Fruit fly (Drosophila melanogaster) whole organism, embryonic: Measurements from ENCODE around the gene Bgb.

Experiments used
- ATbp ChIP-seq: fragments of 200-800 bp; sonication (Bioruptor generic); optimal IDR thresholded peaks from 2 replicates; lab custom pipeline; 2017; ENCODE audit warnings: missing biosample characterization, mild to moderate bottlenecking, missing genetic modification characterization, missing genetic modification reagents
- CG10366 ChIP-seq: fragments of 200-800 bp; sonication (Bioruptor generic); IDR thresholded peaks from 2 replicates; pipeline ENCODE4 v1.3.6; 2022; ENCODE audit warnings: missing biosample characterization, missing genetic modification characterization
- CG10431 ChIP-seq: fragments of 200-800 bp; sonication (Bioruptor generic); optimal IDR thresholded peaks from 3 replicates; lab custom pipeline; 2018; ENCODE audit warnings: missing biosample characterization, mild to moderate bottlenecking, missing genetic modification characterization
- CG10543 ChIP-seq: fragments of 200-800 bp; sonication (Bioruptor generic); optimal IDR thresholded peaks from 3 replicates; lab custom pipeline; 2017; ENCODE audit warnings: missing biosample characterization, mild to moderate bottlenecking, missing genetic modification characterization, moderate library complexity
- CG10959 ChIP-seq: fragments of 200-800 bp; sonication (Bioruptor generic); IDR thresholded peaks from 2 replicates; pipeline ENCODE4 v1.3.6; 2022; ENCODE audit warnings: missing biosample characterization, missing genetic modification characterization
- CG10979 ChIP-seq: fragments of 200-800 bp; sonication (Bioruptor generic); optimal IDR thresholded peaks from 2 replicates; lab custom pipeline; 2018; ENCODE audit warnings: missing biosample characterization, mild to moderate bottlenecking, missing genetic modification characterization, moderate library complexity
- CG11560 ChIP-seq: fragments of 200-800 bp; sonication (Bioruptor generic); IDR thresholded peaks from 3 replicates; pipeline ENCODE4 v1.3.6; 2022; ENCODE audit warnings: missing biosample characterization, missing genetic modification characterization
- CG12219 ChIP-seq: fragments of 200-800 bp; sonication (Bioruptor generic); optimal IDR thresholded peaks from 3 replicates; lab custom pipeline; 2018; ENCODE audit warnings: missing biosample characterization, mild to moderate bottlenecking, missing genetic modification characterization
- CG12391 ChIP-seq: fragments of 200-800 bp; sonication (Bioruptor generic); optimal IDR thresholded peaks from 3 replicates; lab custom pipeline; 2018; ENCODE audit warnings: missing biosample characterization, mild to moderate bottlenecking, missing genetic modification characterization, moderate library complexity
- CG13624 ChIP-seq: fragments of 200-800 bp; sonication (Bioruptor generic); optimal IDR thresholded peaks from 2 replicates; lab custom pipeline; 2016; ENCODE audit warnings: missing biosample characterization, missing genetic modification characterization
- CG15269 ChIP-seq: fragments of 200-800 bp; sonication (Bioruptor generic); optimal IDR thresholded peaks from 2 replicates; lab custom pipeline; 2018; ENCODE audit warnings: missing biosample characterization, mild to moderate bottlenecking, missing genetic modification characterization, moderate library complexity
- CG1529 ChIP-seq: fragments of 200-800 bp; sonication (Bioruptor generic); optimal IDR thresholded peaks from 3 replicates; lab custom pipeline; 2018; ENCODE audit warnings: missing biosample characterization, missing genetic modification characterization
- CG16863 ChIP-seq: fragments of 200-800 bp; sonication (Bioruptor generic); optimal IDR thresholded peaks from 3 replicates; lab custom pipeline; 2016; ENCODE audit warnings: missing biosample characterization, missing genetic modification characterization
- CG17802 ChIP-seq: fragments of 200-800 bp; sonication (Bioruptor generic); optimal IDR thresholded peaks from 2 replicates; lab custom pipeline; 2018; ENCODE audit warnings: missing biosample characterization, mild to moderate bottlenecking, missing genetic modification characterization, moderate library complexity
- CG17829 ChIP-seq: fragments of 200-800 bp; optimal IDR thresholded peaks from 2 replicates; lab custom pipeline; 2019; ENCODE audit warnings: missing biosample characterization, mild to moderate bottlenecking, missing genetic modification characterization, moderate library complexity
- CG1832 ChIP-seq: fragments of 200-800 bp; sonication (Bioruptor generic); optimal IDR thresholded peaks from 2 replicates; lab custom pipeline; 2017; ENCODE audit warnings: missing biosample characterization, mild to moderate bottlenecking, missing genetic modification characterization, inconsistent platforms
- CG2199 ChIP-seq: fragments of 200-800 bp; sonication (Bioruptor generic); IDR thresholded peaks from 3 replicates; pipeline ENCODE4 v1.3.6; 2022; ENCODE audit warnings: missing biosample characterization, missing genetic modification characterization
- CG32767 ChIP-seq: fragments of 200-800 bp; sonication (Bioruptor generic); IDR thresholded peaks from 2 replicates; pipeline ENCODE4 v1.3.6; 2022; ENCODE audit warnings: missing biosample characterization, missing genetic modification characterization
- CG3407 ChIP-seq: fragments of 200-800 bp; sonication (Bioruptor generic); optimal IDR thresholded peaks from 2 replicates; lab custom pipeline; 2018; ENCODE audit warnings: missing biosample characterization, mild to moderate bottlenecking, missing genetic modification characterization
- CG34376 ChIP-seq: fragments of 200-800 bp; sonication (Bioruptor generic); optimal IDR thresholded peaks from 2 replicates; lab custom pipeline; 2018; ENCODE audit warnings: missing biosample characterization, mild to moderate bottlenecking, missing genetic modification characterization
- CG3726 ChIP-seq: fragments of 200-800 bp; sonication (Bioruptor generic); IDR thresholded peaks from 3 replicates; pipeline ENCODE4, ENCODE4 v1.3.6; 2022; ENCODE audit warnings: missing biosample characterization, missing genetic modification characterization
- CG42726 ChIP-seq: fragments of 200-800 bp; sonication (Bioruptor generic); IDR thresholded peaks from 2 replicates; pipeline ENCODE4 v1.3.6; 2022; ENCODE audit warnings: missing biosample characterization, missing genetic modification characterization; ENCODE audit not compliant: partially characterized antibody
- CG5180 ChIP-seq: fragments of 200-800 bp; sonication (Bioruptor generic); optimal IDR thresholded peaks from 3 replicates; lab custom pipeline; 2017; ENCODE audit warnings: missing biosample characterization, missing genetic modification characterization, mild to moderate bottlenecking, moderate library complexity, missing genetic modification reagents
- CG9215 ChIP-seq: fragments of 200-800 bp; sonication (Bioruptor generic); IDR thresholded peaks from 2 replicates; pipeline ENCODE4 v1.3.6; 2022; ENCODE audit warnings: missing biosample characterization, missing genetic modification characterization
- Dip3 ChIP-seq: fragments of 200-800 bp; sonication (Bioruptor generic); optimal IDR thresholded peaks from 3 replicates; lab custom pipeline; 2016; ENCODE audit warnings: missing biosample characterization, missing genetic modification characterization
- Doc3 ChIP-seq: fragments of 200-800 bp; sonication (Bioruptor generic); IDR thresholded peaks from 3 replicates; pipeline ENCODE4 v1.3.6; 2022; ENCODE audit warnings: missing biosample characterization, missing genetic modification characterization; ENCODE audit not compliant: partially characterized antibody
- Lpt ChIP-seq: fragments of >200 bp; optimal IDR thresholded peaks from 2 replicates; lab custom pipeline; 2018; ENCODE audit warnings: missing biosample characterization, missing genetic modification characterization
- NC2α ChIP-seq: fragments of 200-800 bp; sonication (Bioruptor generic); optimal IDR thresholded peaks from 2 replicates; lab custom pipeline; 2016; ENCODE audit warnings: missing biosample characterization, missing genetic modification characterization
- Rfx ChIP-seq: fragments of 200-800 bp; sonication (Bioruptor generic); IDR thresholded peaks from 2 replicates; pipeline ENCODE4 v1.3.6; 2022; ENCODE audit warnings: missing biosample characterization, missing genetic modification characterization
- Taf1 ChIP-seq: fragments of 200-800 bp; sonication (Bioruptor generic); IDR thresholded peaks from 2 replicates; pipeline ENCODE4 v1.3.6; 2022; ENCODE audit warnings: missing biosample characterization, missing genetic modification characterization
- ac ChIP-seq: fragments of 200-800 bp; sonication (Bioruptor generic); optimal IDR thresholded peaks from 3 replicates; lab custom pipeline; 2017; ENCODE audit warnings: missing biosample characterization, mild to moderate bottlenecking, missing genetic modification characterization
- amos ChIP-seq: fragments of 200-800 bp; sonication (Bioruptor generic); IDR thresholded peaks from 2 replicates; pipeline ENCODE4 v1.3.6; 2022; ENCODE audit warnings: missing biosample characterization, missing genetic modification characterization; ENCODE audit not compliant: partially characterized antibody
- bcd ChIP-seq: fragments of 200-800 bp; sonication (Bioruptor generic); optimal IDR thresholded peaks from 2 replicates; lab custom pipeline; 2017; ENCODE audit warnings: missing biosample characterization, mild to moderate bottlenecking, missing genetic modification characterization
- corto ChIP-seq: fragments of 200-800 bp; sonication (Bioruptor generic); optimal IDR thresholded peaks from 2 replicates; lab custom pipeline; 2016; ENCODE audit warnings: missing biosample characterization, mild to moderate bottlenecking, missing genetic modification characterization, moderate library complexity
- crc ChIP-seq: fragments of 200-800 bp; sonication (Bioruptor generic); optimal IDR thresholded peaks from 2 replicates; lab custom pipeline; 2016; ENCODE audit warnings: missing biosample characterization, missing genetic modification characterization
- danr ChIP-seq: fragments of 200-800 bp; sonication (Bioruptor generic); IDR thresholded peaks from 2 replicates; pipeline ENCODE4 v1.3.6; 2022; ENCODE audit warnings: missing biosample characterization, missing genetic modification characterization
- dimm ChIP-seq: fragments of 200-800 bp; sonication (Bioruptor generic); IDR thresholded peaks from 2 replicates; pipeline ENCODE4 v1.3.6; 2022; ENCODE audit warnings: missing biosample characterization, missing genetic modification characterization
- disco-r ChIP-seq: fragments of 200-800 bp; sonication (Bioruptor generic); optimal IDR thresholded peaks from 2 replicates; lab custom pipeline; 2016; ENCODE audit warnings: missing biosample characterization, missing genetic modification characterization
- ewg ChIP-seq: fragments of 200-800 bp; sonication (Bioruptor generic); optimal IDR thresholded peaks from 3 replicates; lab custom pipeline; 2017; ENCODE audit warnings: mild to moderate bottlenecking, missing biosample characterization, missing genetic modification reagents, missing genetic modification characterization
- eyg ChIP-seq: fragments of 200-800 bp; sonication (Bioruptor generic); optimal IDR thresholded peaks from 3 replicates; lab custom pipeline; 2016; ENCODE audit warnings: missing biosample characterization, missing genetic modification characterization
- h ChIP-seq: fragments of >200 bp; optimal IDR thresholded peaks from 2 replicates; lab custom pipeline; 2017
- hth ChIP-seq: fragments of >200 bp; optimal IDR thresholded peaks from 2 replicates; lab custom pipeline; 2017; ENCODE audit warnings: inconsistent platforms
- ken ChIP-seq: fragments of 200-800 bp; sonication (Bioruptor generic); IDR thresholded peaks from 3 replicates; pipeline ENCODE4 v1.3.6; 2022; ENCODE audit warnings: missing biosample characterization, missing genetic modification characterization
- lmd ChIP-seq: fragments of 200-800 bp; sonication (Bioruptor generic); IDR thresholded peaks from 2 replicates; pipeline ENCODE4 v1.3.6; 2022; ENCODE audit warnings: missing biosample characterization, missing genetic modification characterization
- mirr ChIP-seq: fragments of 200-800 bp; sonication (Bioruptor generic); optimal IDR thresholded peaks from 3 replicates; lab custom pipeline; 2018; ENCODE audit warnings: missing biosample characterization, mild to moderate bottlenecking, missing genetic modification characterization
- mld ChIP-seq: fragments of 200-800 bp; sonication (Bioruptor generic); IDR thresholded peaks from 3 replicates; pipeline ENCODE4 v1.3.6; 2022; ENCODE audit warnings: missing biosample characterization, missing genetic modification characterization; ENCODE audit not compliant: partially characterized antibody
- pho ChIP-seq: fragments of 200-800 bp; sonication (Bioruptor generic); optimal IDR thresholded peaks from 2 replicates; lab custom pipeline; 2016; ENCODE audit warnings: missing biosample characterization, missing genetic modification characterization
- rib ChIP-seq: fragments of 200-800 bp; sonication (Bioruptor generic); IDR thresholded peaks from 2 replicates; pipeline ENCODE4 v1.3.6; 2022; ENCODE audit warnings: missing biosample characterization, missing genetic modification characterization
- sens ChIP-seq: fragments of 200-800 bp; sonication (Bioruptor generic); peaks from one replicate; lab custom pipeline; 2016; ENCODE audit warnings: missing biosample characterization, missing genetic modification characterization
- tin ChIP-seq: fragments of 200-800 bp; sonication (Bioruptor generic); optimal IDR thresholded peaks from 3 replicates; lab custom pipeline; 2016; ENCODE audit warnings: missing biosample characterization, missing genetic modification characterization
- vvl ChIP-seq: fragments of 200-800 bp; sonication (Bioruptor generic); IDR thresholded peaks from 2 replicates; pipeline ENCODE4 v1.3.6; 2022; ENCODE audit warnings: missing biosample characterization, missing genetic modification characterization

Gene Bgb

dm6 chr3L:1644920-1645567 is 5.5 kb downstream of the Bgb start, which contains the start of the genes alphaCOP and CG13919 (continued):
- TF ChIP-seq disco-r (GFP tag; lab: Kevin White, UChicago) (peak; percentile 83), CG3407 (GFP tag; lab: Kevin White, UChicago) (peak; percentile 92), amos (no peak), CG17829 (tag; lab: Kevin White, UChicago) (peak; percentile 95), CG16863 (GFP tag; lab: Kevin White, UChicago) (peak; percentile 91), CG1529 (peak; percentile 95), CG17802 (peak; percentile 75), mirr (GFP tag; lab: Kevin White, UChicago) (peak; percentile 81), CG1832 (no peak), CG15269 (tag; lab: Kevin White, UChicago) (peak; percentile 97), ewg (GFP tag; lab: Kevin White, UChicago) (peak; percentile 92), CG10366 (peak; percentile 98), CG10431 (GFP tag; lab: Kevin White, UChicago) (peak; percentile 83), CG13624 (GFP tag; lab: Kevin White, UChicago) (peak; percentile 97), CG34376 (peak; percentile 89), ac (GFP tag; lab: Kevin White, UChicago) (peak; percentile 84), Dip3 (peak; percentile 93), Rfx (GFP tag; lab: Robert Waterston, UW) (peak; percentile 98), eyg (GFP tag; lab: Kevin White, UChicago) (peak; percentile 83), Doc3 (GFP tag; lab: Robert Waterston, UW) (no peak), dimm (GFP tag; lab: Robert Waterston, UW) (peak; percentile 95), CG2199 (GFP tag; lab: Robert Waterston, UW) (peak; percentile 69; the same call in 1 of the 3 replicates), hth (lab: Kevin White, UChicago) (no peak), h (lab: Kevin White, UChicago) (no peak), CG9215 (peak; percentile 95), Lpt (GFP tag; lab: Kevin White, UChicago) (no peak), bcd (GFP tag; lab: Kevin White, UChicago) (peak; percentile 96), rib (GFP tag; lab: Robert Waterston, UW) (peak; percentile 97), CG10959 (GFP tag; lab: Robert Waterston, UW) (peak; percentile 79), CG42726 (no peak), tin (peak; percentile 93), sens (peak; percentile 99), CG12391 (tag; lab: Kevin White, UChicago) (peak; percentile 98), mld (GFP tag; lab: Robert Waterston, UW) (no peak), pho (GFP tag; lab: Kevin White, UChicago) (peak; percentile 93), lmd (GFP tag; lab: Robert Waterston, UW) (peak; percentile 97), CG11560 (tag; lab: Robert Waterston, UW) (peak; percentile 87), danr (GFP tag; lab: Robert Waterston, UW) (peak; percentile 65), corto (GFP tag; lab: Kevin White, UChicago) (peak; percentile 93), CG10543 (GFP tag; lab: Kevin White, UChicago) (peak; percentile 90), NC2α (GFP tag; lab: Kevin White, UChicago) (peak; percentile 75), CG5180 (GFP tag; lab: Kevin White, UChicago) (peak; percentile 71), CG12219 (peak; percentile 91), Taf1 (GFP tag; lab: Robert Waterston, UW) (peak; percentile 92), CG32767 (peak; percentile 98), CG10979 (tag; lab: Kevin White, UChicago) (peak; percentile 91), CG3726 (GFP tag; lab: Robert Waterston, UW) (peak; percentile 93), ken (peak; percentile 98), vvl (GFP tag; lab: Robert Waterston, UW) (peak; percentile 97), ATbp (peak; percentile 93), crc (GFP tag; lab: Kevin White, UChicago) (peak; percentile 85)
